Worm (Caenorhabditis elegans) whole organism, midembryonic: Measurements from ENCODE around the gene VM106R.1.

Source experiments
- T22C8.4 ChIP-seq: fragments of 200-800 bp; sonication (Bioruptor generic); IDR thresholded peaks from 2 replicates; pipeline ENCODE4 v1.3.6; 2022; ENCODE audit warnings: missing genetic modification characterization, missing compliant biosample characterization
- cog-1 ChIP-seq: sonication (generic microtip); optimal IDR thresholded peaks from 2 replicates; lab custom pipeline; 2016; ENCODE audit warnings: missing genetic modification characterization, missing compliant biosample characterization
- ztf-29 ChIP-seq: fragments of 200-800 bp; sonication (Bioruptor generic); IDR thresholded peaks from 2 replicates; pipeline ENCODE4 v1.3.6; 2022; ENCODE audit warnings: missing genetic modification reagents, missing genetic modification characterization, missing compliant biosample characterization

DNA sequence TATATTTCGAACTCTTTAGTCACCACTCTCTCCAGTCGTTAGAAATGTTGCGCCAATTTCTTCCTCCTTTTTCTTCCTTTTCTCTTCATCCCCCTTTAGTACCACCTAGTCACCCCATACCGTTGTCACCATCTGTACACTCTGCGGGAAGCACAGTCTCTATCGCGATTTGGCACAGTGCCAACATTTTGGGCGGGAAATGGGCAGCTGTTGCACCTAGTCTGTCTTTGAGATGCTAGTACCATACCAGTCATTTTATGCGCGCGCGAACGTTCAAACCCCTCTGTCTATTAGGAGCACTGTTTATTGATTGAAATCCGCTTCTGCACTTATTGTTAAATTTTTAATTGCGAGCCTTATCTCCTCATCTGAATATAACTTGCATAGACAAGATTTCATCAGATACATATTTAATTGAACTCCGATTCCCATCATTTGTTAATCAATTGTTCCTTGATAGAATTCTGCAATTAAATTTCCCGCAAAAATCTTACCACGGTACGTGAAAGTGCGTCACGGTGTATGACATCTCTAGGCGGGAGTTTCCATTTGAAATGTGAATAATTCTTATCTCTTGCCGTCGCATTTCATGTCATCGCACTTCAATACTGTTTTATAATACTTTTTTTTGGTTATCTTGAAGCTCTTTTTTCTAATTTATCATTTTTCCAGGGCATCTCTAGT is 44.1 kb downstream of the VM106R.1 start, which contains the start of gene cdl-1:
- TF ChIP-seq cog-1 (tag; lab: Kevin White, UChicago) (no peak), ztf-29 (GFP tag; lab: Robert Waterston, UW) (no peak), T22C8.4 (no peak)
